Worm (Caenorhabditis elegans) whole organism, L1 larva: ENCODE measurements around the gene Y47D7A.11.

ENCODE experiments used
- egl-27 ChIP-seq, 2 experiments: fragments of 150-350 bp in 1 of 2; sonication (generic microtip); optimal IDR thresholded peaks; 3 replicates each; lab custom pipeline; 2017 to 2018; ENCODE audit warnings: missing biosample characterization in 2 of 2, missing genetic modification characterization in 2 of 2, missing genetic modification reagents in 2 of 2
- jun-1 ChIP-seq: fragments of 150-350 bp; optimal IDR thresholded peaks from 2 replicates; lab custom pipeline; 2014; ENCODE audit warnings: missing biosample characterization, missing genetic modification reagents, missing genetic modification characterization
- lin-39 ChIP-seq: fragments of 150-350 bp; optimal IDR thresholded peaks from 2 replicates; lab custom pipeline; 2014; ENCODE audit warnings: missing biosample characterization, missing genetic modification reagents, missing genetic modification characterization
- tbx-2 ChIP-seq: sonication (generic microtip); optimal IDR thresholded peaks from 2 replicates; lab custom pipeline; 2016; ENCODE audit warnings: missing genetic modification characterization, missing compliant biosample characterization
- ztf-11 ChIP-seq, 2 experiments: sonication (generic microtip); optimal IDR thresholded peaks; 2 replicates each; lab custom pipeline; 2016 to 2017; ENCODE audit warnings: missing genetic modification characterization in 2 of 2, missing biosample characterization in 1 of 2, missing compliant biosample characterization in 1 of 2

- TF ChIP-seq ztf-11 (tag; optimal IDR thresholded peaks at IDR 0.05; lab: Kevin White, UChicago): no peak
- TF ChIP-seq lin-39 (tag; lab: Kevin White, UChicago): no peak
- no peak for TF ChIP-seq tbx-2 (tag; lab: Kevin White, UChicago)
- TF ChIP-seq jun-1 (tag; lab: Kevin White, UChicago): no peak
- TF ChIP-seq egl-27 (tag; optimal IDR thresholded peaks at IDR 0.05; lab: Kevin White, UChicago): no peak
Measured at ce11 chrV:4432783-4433237, 4.7 kb upstream of the Y47D7A.11 start, which contains the start of gene Y47D7A.15.
